Worm (Caenorhabditis elegans): ENCODE results near the gene T24A6.1.

DNA sequence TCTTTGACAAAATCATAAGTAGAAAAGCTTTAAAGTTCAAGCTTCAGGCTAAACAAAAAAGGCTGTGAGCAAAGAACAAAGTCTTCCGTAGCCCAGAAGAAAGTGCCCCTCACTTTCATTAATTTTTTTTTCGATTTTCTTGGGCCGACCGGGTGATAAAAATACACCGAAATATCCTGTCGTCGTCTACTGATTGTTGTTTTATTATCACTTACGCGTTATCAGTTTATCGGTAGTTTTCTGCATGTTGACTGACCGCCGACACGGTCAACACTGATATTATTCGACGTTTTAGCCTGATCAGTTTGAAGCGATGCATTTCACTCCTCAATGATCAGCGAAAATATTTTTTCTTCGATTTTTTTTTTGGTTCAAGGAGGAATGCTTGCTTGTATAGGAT, 21.5 kb downstream of the T24A6.1 start:
- no peak for TF ChIP-seq nhr-6 (tag; optimal IDR thresholded peaks at IDR 0.05)
- no peak for TF ChIP-seq ztf-11 (tag; optimal IDR thresholded peaks at IDR 0.05)
- no peak for TF ChIP-seq skn-1 (tag; optimal IDR thresholded peaks at IDR 0.05)
- TF ChIP-seq aha-1 (tag): no peak
- TF ChIP-seq nhr-76 (tag; optimal IDR thresholded peaks at IDR 0.05): no peak
- no peak for TF ChIP-seq zag-1 (tag; optimal IDR thresholded peaks at IDR 0.05)
- no peak for TF ChIP-seq ces-1 (GFP tag; optimal IDR thresholded peaks at IDR 0.05)
- TF ChIP-seq lin-39 (tag; optimal IDR thresholded peaks at IDR 0.05): no peak
- TF ChIP-seq fkh-10 (GFP tag; optimal IDR thresholded peaks at IDR 0.05): no peak
